Fruit fly (Drosophila melanogaster) whole organism, embryonic: ENCODE results near the gene Cyp313a3.

Experiments
- CG10321 ChIP-seq: fragments of 200-800 bp; sonication (Bioruptor generic); IDR thresholded peaks from 2 replicates; pipeline ENCODE4 v1.3.6; 2022; ENCODE audit warnings: missing biosample characterization, missing genetic modification characterization
- CG11723 ChIP-seq: fragments of 200-800 bp; sonication (Bioruptor generic); optimal IDR thresholded peaks from 2 replicates; lab custom pipeline; 2017; ENCODE audit warnings: missing biosample characterization, mild to moderate bottlenecking, missing genetic modification characterization
- CG14014 ChIP-seq: fragments of 200-800 bp; sonication (Bioruptor generic); IDR thresholded peaks from 2 replicates; pipeline ENCODE4 v1.3.6; 2022; ENCODE audit warnings: missing biosample characterization, missing genetic modification characterization
- CG15601 ChIP-seq: fragments of 200-800 bp; sonication (Bioruptor generic); optimal IDR thresholded peaks from 3 replicates; lab custom pipeline; 2019; ENCODE audit warnings: missing biosample characterization, mild to moderate bottlenecking, missing genetic modification characterization, moderate library complexity
- CG1603 ChIP-seq: fragments of 200-800 bp; sonication (Bioruptor generic); optimal IDR thresholded peaks from 2 replicates; lab custom pipeline; 2019; ENCODE audit warnings: missing biosample characterization, mild to moderate bottlenecking, missing genetic modification characterization, moderate library complexity
- CG2116 ChIP-seq: fragments of 200-800 bp; sonication (Bioruptor generic); optimal IDR thresholded peaks from 3 replicates; lab custom pipeline; 2018; ENCODE audit warnings: missing biosample characterization, mild to moderate bottlenecking, missing genetic modification characterization
- CG31365 ChIP-seq: fragments of 200-800 bp; sonication (Bioruptor generic); optimal IDR thresholded peaks from 2 replicates; lab custom pipeline; 2018; ENCODE audit warnings: missing biosample characterization, mild to moderate bottlenecking, missing genetic modification characterization
- CG33557 ChIP-seq: fragments of 200-800 bp; sonication (Bioruptor generic); optimal IDR thresholded peaks from 2 replicates; lab custom pipeline; 2019; ENCODE audit warnings: missing biosample characterization, mild to moderate bottlenecking, missing genetic modification characterization, moderate library complexity
- CG34376 ChIP-seq: fragments of 200-800 bp; sonication (Bioruptor generic); optimal IDR thresholded peaks from 2 replicates; lab custom pipeline; 2018; ENCODE audit warnings: missing biosample characterization, mild to moderate bottlenecking, missing genetic modification characterization
- CG4282 ChIP-seq: fragments of 200-800 bp; sonication (Bioruptor generic); optimal IDR thresholded peaks from 2 replicates; lab custom pipeline; 2016; ENCODE audit warnings: missing biosample characterization, missing genetic modification characterization
- CG4328 ChIP-seq: fragments of 200-800 bp; sonication (Bioruptor generic); optimal IDR thresholded peaks from 3 replicates; lab custom pipeline; 2017; ENCODE audit warnings: missing biosample characterization, missing genetic modification reagents, missing genetic modification characterization
- CG4404 ChIP-seq: fragments of 200-800 bp; sonication (Bioruptor generic); IDR thresholded peaks from 2 replicates; pipeline ENCODE4 v1.3.6; 2022; ENCODE audit warnings: missing biosample characterization, missing genetic modification characterization
- CG4424 ChIP-seq: fragments of 200-800 bp; sonication (Bioruptor generic); optimal IDR thresholded peaks from 3 replicates; lab custom pipeline; 2016; ENCODE audit warnings: missing biosample characterization, missing genetic modification characterization
- CG6689 ChIP-seq: fragments of 200-800 bp; sonication (Bioruptor generic); IDR thresholded peaks from 2 replicates; pipeline ENCODE4 v1.3.6; 2022; ENCODE audit warnings: missing biosample characterization, missing genetic modification characterization
- CG8290 ChIP-seq, 3 experiments: fragments of 200-800 bp; sonication (Bioruptor generic); optimal IDR thresholded peaks; 2 replicates each; lab custom pipeline; 2016 to 2019; ENCODE audit warnings: missing biosample characterization in 3 of 3, missing genetic modification characterization in 3 of 3, mild to moderate bottlenecking in 2 of 3, moderate library complexity in 1 of 3
- CG8944 ChIP-seq: fragments of 200-800 bp; sonication (Bioruptor generic); optimal IDR thresholded peaks from 3 replicates; lab custom pipeline; 2016; ENCODE audit warnings: missing biosample characterization, missing genetic modification characterization
- Deaf1 ChIP-seq: fragments of 200-800 bp; optimal IDR thresholded peaks from 3 replicates; lab custom pipeline; 2019; ENCODE audit warnings: missing biosample characterization, mild to moderate bottlenecking, missing genetic modification characterization, moderate library complexity
- ERR ChIP-seq: fragments of 200-800 bp; sonication (Bioruptor generic); optimal IDR thresholded peaks from 2 replicates; lab custom pipeline; 2016; ENCODE audit warnings: missing biosample characterization, missing genetic modification characterization
- Elba2 ChIP-seq: fragments of 200-800 bp; sonication (Bioruptor generic); optimal IDR thresholded peaks from 3 replicates; lab custom pipeline; 2016; ENCODE audit warnings: missing biosample characterization, missing genetic modification characterization
- Kr ChIP-seq: fragments of 200-800 bp; sonication (Bioruptor generic); optimal IDR thresholded peaks from 2 replicates; lab custom pipeline; 2017; ENCODE audit warnings: missing biosample characterization, mild to moderate bottlenecking, missing genetic modification characterization
- Lhr ChIP-seq: fragments of 200-800 bp; sonication (Bioruptor generic); optimal IDR thresholded peaks from 3 replicates; lab custom pipeline; 2017; ENCODE audit warnings: mild to moderate bottlenecking, missing biosample characterization, missing genetic modification reagents, missing genetic modification characterization
- Neu2 ChIP-seq: fragments of 200-800 bp; sonication (Bioruptor generic); optimal IDR thresholded peaks from 3 replicates; lab custom pipeline; 2016; ENCODE audit warnings: missing biosample characterization, missing genetic modification characterization, borderline replicate concordance
- Nf-YB ChIP-seq: fragments of 200-800 bp; sonication (Bioruptor generic); optimal IDR thresholded peaks from 3 replicates; lab custom pipeline; 2019; ENCODE audit warnings: missing biosample characterization, mild to moderate bottlenecking, missing genetic modification characterization, moderate library complexity
- Scr ChIP-seq: fragments of 200-800 bp; sonication (Bioruptor generic); IDR thresholded peaks from 2 replicates; pipeline ENCODE4 v1.3.6; 2022; ENCODE audit warnings: missing biosample characterization, missing genetic modification characterization; ENCODE audit not compliant: partially characterized antibody
- Side ChIP-seq: fragments of 200-800 bp; sonication (Bioruptor generic); optimal IDR thresholded peaks from 2 replicates; lab custom pipeline; 2016; ENCODE audit warnings: missing biosample characterization, missing genetic modification characterization
- Stat92E ChIP-seq, 3 experiments: fragments of >200 bp in 2 of 3; fragments of 200-800 bp in 1 of 3; sonication (Bioruptor generic) in 1 of 3; optimal IDR thresholded peaks; 2 replicates each; lab custom pipeline; 2017 to 2019; ENCODE audit warnings: missing biosample characterization in 3 of 3, missing genetic modification characterization in 3 of 3, mild to moderate bottlenecking in 1 of 3, moderate library complexity in 1 of 3
- Usf ChIP-seq: fragments of 200-800 bp; sonication (Bioruptor generic); optimal IDR thresholded peaks from 2 replicates; lab custom pipeline; 2017; ENCODE audit warnings: missing genotype, missing biosample characterization, missing genetic modification characterization
- ara ChIP-seq: fragments of 200-800 bp; sonication (Bioruptor generic); IDR thresholded peaks from 2 replicates; pipeline ENCODE4 v1.3.6; 2022; ENCODE audit warnings: missing biosample characterization, missing genetic modification characterization
- cg ChIP-seq: fragments of 200-800 bp; sonication (Bioruptor generic); optimal IDR thresholded peaks from 3 replicates; lab custom pipeline; 2019; ENCODE audit warnings: missing biosample characterization, mild to moderate bottlenecking, missing genetic modification characterization, moderate library complexity
- dimm ChIP-seq: fragments of 200-800 bp; sonication (Bioruptor generic); IDR thresholded peaks from 2 replicates; pipeline ENCODE4 v1.3.6; 2022; ENCODE audit warnings: missing biosample characterization, missing genetic modification characterization
- emc ChIP-seq: fragments of 200-800 bp; sonication (Bioruptor generic); optimal IDR thresholded peaks from 2 replicates; lab custom pipeline; 2016; ENCODE audit warnings: missing biosample characterization, missing genetic modification characterization
- ems ChIP-seq: fragments of 200-800 bp; sonication (Bioruptor generic); optimal IDR thresholded peaks from 3 replicates; lab custom pipeline; 2016; ENCODE audit warnings: missing biosample characterization, missing genetic modification characterization
- eve ChIP-seq, 2 experiments: fragments of >200 bp; optimal IDR thresholded peaks; 2 replicates each; lab custom pipeline; 2017; ENCODE audit warnings: missing biosample characterization in 2 of 2, missing genetic modification characterization in 2 of 2
- hkb ChIP-seq, 2 experiments: fragments of 200-800 bp in 1 of 2; fragments of >200 bp in 1 of 2; sonication (Bioruptor generic) in 1 of 2; IDR thresholded peaks in 1 of 2; optimal IDR thresholded peaks in 1 of 2; 2 replicates each; pipeline versions ENCODE4 v1.3.6 to Lab custom; 2017 to 2022; ENCODE audit warnings: missing biosample characterization in 1 of 2, missing genetic modification characterization in 1 of 2
- kay ChIP-seq: fragments of 200-800 bp; sonication (Bioruptor generic); optimal IDR thresholded peaks from 2 replicates; lab custom pipeline; 2016; ENCODE audit warnings: missing biosample characterization, missing genetic modification characterization
- mam ChIP-seq: fragments of 200-800 bp; sonication (Bioruptor generic); optimal IDR thresholded peaks from 3 replicates; lab custom pipeline; 2016; ENCODE audit warnings: missing biosample characterization, missing genetic modification characterization
- nerfin-2 ChIP-seq: fragments of 200-800 bp; sonication (Bioruptor generic); IDR thresholded peaks from 2 replicates; pipeline ENCODE4 v1.3.6; 2022; ENCODE audit warnings: missing biosample characterization, missing genetic modification characterization; ENCODE audit not compliant: partially characterized antibody
- peb ChIP-seq: fragments of 200-800 bp; sonication (Bioruptor generic); IDR thresholded peaks from 2 replicates; pipeline ENCODE4 v1.3.6; 2022; ENCODE audit warnings: missing biosample characterization, missing genetic modification characterization
- phol ChIP-seq: fragments of 200-800 bp; sonication (Bioruptor generic); optimal IDR thresholded peaks from 3 replicates; lab custom pipeline; 2018; ENCODE audit warnings: missing biosample characterization, mild to moderate bottlenecking, missing genetic modification characterization, moderate library complexity
- ranshi ChIP-seq: fragments of 200-800 bp; sonication (Bioruptor generic); IDR thresholded peaks from 2 replicates; pipeline ENCODE4 v1.3.6; 2022; ENCODE audit warnings: missing biosample characterization, missing genetic modification characterization
- sc ChIP-seq, 3 experiments: fragments of >200 bp in 2 of 3; fragments of 200-800 bp in 1 of 3; sonication (Bioruptor generic) in 1 of 3; optimal IDR thresholded peaks; 2 replicates in 2 of 3; 3 replicates in 1 of 3; lab custom pipeline; 2017; ENCODE audit warnings: mild to moderate bottlenecking in 1 of 3, missing biosample characterization in 1 of 3, missing genetic modification characterization in 1 of 3, missing genetic modification reagents in 1 of 3
- sens ChIP-seq: fragments of 200-800 bp; sonication (Bioruptor generic); peaks from one replicate; lab custom pipeline; 2016; ENCODE audit warnings: missing biosample characterization, missing genetic modification characterization
- sim ChIP-seq: fragments of 200-800 bp; sonication (Bioruptor generic); IDR thresholded peaks from 2 replicates; pipeline ENCODE4 v1.3.6; 2022; ENCODE audit warnings: missing biosample characterization, missing genetic modification characterization
- sna ChIP-seq: fragments of 200-800 bp; sonication (Bioruptor generic); IDR thresholded peaks from 2 replicates; pipeline ENCODE4 v1.3.6; 2022; ENCODE audit warnings: missing biosample characterization, missing genetic modification characterization; ENCODE audit not compliant: partially characterized antibody
- ssp ChIP-seq: fragments of 200-800 bp; sonication (Bioruptor generic); IDR thresholded peaks from 2 replicates; pipeline ENCODE4 v1.3.6; 2022; ENCODE audit warnings: missing biosample characterization, missing genetic modification characterization
- stc ChIP-seq: fragments of 200-800 bp; sonication (Bioruptor generic); IDR thresholded peaks from 2 replicates; pipeline ENCODE4 v1.3.6; 2022; ENCODE audit warnings: missing biosample characterization, missing genetic modification characterization
- usp ChIP-seq: fragments of >200 bp; optimal IDR thresholded peaks from 2 replicates; lab custom pipeline; 2017; ENCODE audit warnings: missing biosample characterization, missing genetic modification characterization
- yki ChIP-seq: fragments of >200 bp; optimal IDR thresholded peaks from 3 replicates; lab custom pipeline; 2018
- zfh1 ChIP-seq: fragments of 200-800 bp; sonication (Bioruptor generic); IDR thresholded peaks from 3 replicates; pipeline ENCODE4 v1.3.6; 2022; ENCODE audit warnings: missing biosample characterization, missing genetic modification characterization

Gene Cyp313a3

DNA sequence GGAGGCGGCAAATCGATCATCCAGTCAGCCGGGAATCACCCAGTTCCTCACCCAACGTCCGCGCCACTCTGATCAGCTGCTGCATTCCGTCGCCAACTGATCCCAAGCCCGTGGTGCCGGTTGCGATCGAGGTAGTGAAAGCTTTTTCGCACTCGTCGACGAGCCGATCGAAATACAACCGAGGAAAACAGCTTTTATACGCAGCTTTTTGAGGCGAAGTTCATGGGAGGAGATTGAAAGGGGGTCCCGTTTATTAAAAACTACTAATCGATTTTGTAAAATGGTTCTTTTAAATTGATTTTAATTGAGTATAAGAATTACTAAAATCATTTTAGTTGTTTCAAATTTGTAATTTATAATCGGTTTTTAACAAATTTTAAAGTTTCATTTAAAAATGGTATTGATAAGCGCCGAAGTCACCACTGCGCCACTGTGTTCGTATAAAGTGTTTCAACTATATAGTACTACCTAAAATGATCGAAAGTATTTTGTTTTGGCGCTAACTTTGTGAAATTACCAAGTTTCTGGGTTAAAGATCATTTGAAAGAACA is 17.6 kb downstream of the Cyp313a3 start, which contains the start of gene CG4860 (continued):
- peak; percentile 78 for TF ChIP-seq CG15601 (tag; lab: Kevin White, UChicago)
- TF ChIP-seq Stat92E (GFP tag; optimal IDR thresholded peaks at IDR 0.05; lab: Kevin White, UChicago), result no peak
- peak; percentile 73 for TF ChIP-seq emc
- peak; percentile 57 for TF ChIP-seq CG11723
- peak; percentile 59 for TF ChIP-seq CG1603 (tag; lab: Kevin White, UChicago)
- TF ChIP-seq CG4404 (GFP tag; lab: Robert Waterston, UW), result 0 out of 2 replicates have a peak, but pooled peaks have one; percentile 35
- TF ChIP-seq ERR (GFP tag; lab: Kevin White, UChicago), result peak; percentile 44
- TF ChIP-seq ems, result peak; percentile 85
- peak; percentile 78; the same call in 2 of the 3 replicates for TF ChIP-seq zfh1 (GFP tag; lab: Robert Waterston, UW)
- TF ChIP-seq eve (GFP tag; optimal IDR thresholded peaks at IDR 0.05; lab: Kevin White, UChicago), result no peak
- no peak for TF ChIP-seq CG8290 (GFP tag; optimal IDR thresholded peaks at IDR 0.05; lab: Kevin White, UChicago)
- TF ChIP-seq CG8290 (tag; optimal IDR thresholded peaks at IDR 0.05; lab: Kevin White, UChicago), result peak in 1 of 2 experiments; percentile 80
- TF ChIP-seq dimm (GFP tag; lab: Robert Waterston, UW), result peak; percentile 7; the same call in 1 of the 2 replicates
- TF ChIP-seq CG14014 (GFP tag; lab: Robert Waterston, UW), result peak; percentile 91
- peak; percentile 94 for TF ChIP-seq Deaf1
- TF ChIP-seq kay (GFP tag; lab: Kevin White, UChicago), result peak; percentile 85
- no peak for TF ChIP-seq cg (GFP tag; lab: Kevin White, UChicago)
- TF ChIP-seq ranshi (GFP tag; lab: Robert Waterston, UW), result peak; percentile 75; the same call in 1 of the 2 replicates
- TF ChIP-seq CG6689 (GFP tag; lab: Robert Waterston, UW), result peak; percentile 85
- TF ChIP-seq Usf, result peak; percentile 25
- TF ChIP-seq sc (optimal IDR thresholded peaks at IDR 0.05; lab: Kevin White, UChicago), result no peak
- peak; percentile 33 for TF ChIP-seq sc (GFP tag; optimal IDR thresholded peaks at IDR 0.05; lab: Kevin White, UChicago)
- peak; percentile 86 for TF ChIP-seq Side
- peak; percentile 49 for TF ChIP-seq CG4282 (GFP tag; lab: Kevin White, UChicago)
- TF ChIP-seq sna (GFP tag; lab: Robert Waterston, UW), result no peak
- TF ChIP-seq nerfin-2 (GFP tag; lab: Robert Waterston, UW), result no peak
- TF ChIP-seq Scr, result no peak
- peak; percentile 88 for TF ChIP-seq CG4424 (GFP tag; lab: Kevin White, UChicago)
- TF ChIP-seq Nf-YB (GFP tag; lab: Kevin White, UChicago), result peak; percentile 56
- peak; percentile 60 for TF ChIP-seq CG10321 (GFP tag; lab: Robert Waterston, UW)
- TF ChIP-seq CG31365 (tag; lab: Kevin White, UChicago), result peak; percentile 42
- peak; percentile 68 for TF ChIP-seq ssp (GFP tag; lab: Robert Waterston, UW)
- TF ChIP-seq CG4328, result peak; percentile 61
- no peak for TF ChIP-seq Lhr (GFP tag; lab: Kevin White, UChicago)
- no peak for TF ChIP-seq hkb (optimal IDR thresholded peaks at IDR 0.05; lab: Kevin White, UChicago)
- TF ChIP-seq hkb (GFP tag; IDR thresholded peaks at IDR 0.05; lab: Robert Waterston, UW), result peak; percentile 90
- TF ChIP-seq yki (lab: Kevin White, UChicago), result no peak
- peak; percentile 36; the same call in 1 of the 2 replicates for TF ChIP-seq peb (GFP tag; lab: Robert Waterston, UW)
- peak; percentile 76 for TF ChIP-seq CG2116
- peak; percentile 93 for TF ChIP-seq mam (GFP tag; lab: Kevin White, UChicago)
- peak; percentile 83 for TF ChIP-seq phol (tag; lab: Kevin White, UChicago)
- TF ChIP-seq usp, result no peak
- peak; percentile 57; the same call in 1 of the 2 replicates for TF ChIP-seq sim (GFP tag; lab: Robert Waterston, UW)
- TF ChIP-seq Elba2 (GFP tag; lab: Kevin White, UChicago), result no peak
- no peak for TF ChIP-seq Neu2 (GFP tag; lab: Kevin White, UChicago)
- TF ChIP-seq ara (GFP tag; lab: Robert Waterston, UW), result peak; percentile 79
- TF ChIP-seq Kr (GFP tag; lab: Kevin White, UChicago), result no peak
- peak; percentile 55 for TF ChIP-seq CG34376 (GFP tag; lab: Kevin White, UChicago)
- TF ChIP-seq CG33557 (GFP tag; lab: Kevin White, UChicago), result no peak
- TF ChIP-seq stc (GFP tag; lab: Robert Waterston, UW), result peak; percentile 83
- TF ChIP-seq sens (GFP tag; lab: Kevin White, UChicago), result peak; percentile 96
- TF ChIP-seq CG8944 (GFP tag; lab: Kevin White, UChicago), result peak; percentile 84
